Worm (Caenorhabditis elegans): ENCODE results near the gene npp-22.

npp-22 gene

DNA sequence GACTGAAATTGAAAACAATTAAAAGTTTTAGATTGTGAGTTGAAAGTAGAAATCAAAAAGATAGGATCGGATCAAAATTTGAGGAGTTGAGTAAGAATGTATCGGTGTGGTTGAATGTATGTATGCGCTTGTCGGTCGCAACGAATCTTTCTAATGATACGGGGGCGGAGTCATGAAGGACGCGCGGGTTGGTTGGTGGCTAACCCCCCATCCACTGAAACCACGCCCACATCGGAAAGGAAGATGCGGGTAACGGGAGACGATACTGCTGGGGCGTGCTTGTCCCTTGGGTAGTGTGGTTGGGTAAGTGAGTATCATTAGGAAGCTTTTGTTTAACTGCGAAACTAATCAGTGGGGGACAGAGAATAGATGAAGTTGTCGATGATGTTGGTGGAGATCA lies 27.9 kb downstream of the npp-22 start, which contains the start of gene ceh-32:
TSS of gene ceh-32 (minus strand) at position 2 of the 400 bp plus-strand sequence.
- peak; percentile 23 for TF ChIP-seq lin-14 (GFP tag; optimal IDR thresholded peaks at IDR 0.05)
- no peak for TF ChIP-seq mef-2 (tag; optimal IDR thresholded peaks at IDR 0.05)
- TF ChIP-seq ces-1 (GFP tag; optimal IDR thresholded peaks at IDR 0.05), result no peak

DNA sequence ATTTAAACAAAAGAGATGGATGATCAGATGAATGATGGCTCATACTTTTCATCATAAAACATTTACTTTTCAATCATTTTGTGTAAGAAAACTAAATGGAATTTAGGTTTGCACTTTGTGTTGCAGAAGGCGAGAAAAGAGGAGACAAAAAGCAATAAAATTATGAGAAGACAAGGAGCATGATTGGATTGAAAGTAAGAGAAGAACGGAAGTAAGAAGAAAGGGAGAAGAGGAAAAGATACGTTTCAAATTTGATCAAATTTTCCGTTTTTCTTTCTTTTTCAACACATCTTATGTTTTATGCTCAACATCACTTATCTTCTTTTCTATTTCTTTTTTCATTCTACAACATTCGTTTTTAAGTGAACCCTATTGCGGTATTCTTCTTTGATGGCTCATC lies 28.6 kb downstream of the npp-22 start:
- no peak for TF ChIP-seq sptf-1 (tag; optimal IDR thresholded peaks at IDR 0.05)
- no peak for TF ChIP-seq aly-2 (tag; optimal IDR thresholded peaks at IDR 0.05)
- TF ChIP-seq pax-3 (tag; optimal IDR thresholded peaks at IDR 0.05), result no peak
- no peak for TF ChIP-seq irx-1 (tag; optimal IDR thresholded peaks at IDR 0.05)
- no peak for TF ChIP-seq lir-3 (tag; optimal IDR thresholded peaks at IDR 0.05; ENCODE audit: poor library complexity)
- peak; percentile 84 for TF ChIP-seq fkh-10 (GFP tag; optimal IDR thresholded peaks at IDR 0.05)
- TF ChIP-seq lin-35 (GFP tag; optimal IDR thresholded peaks at IDR 0.05), result no peak
- peak; percentile 1 for TF ChIP-seq lin-14 (GFP tag; optimal IDR thresholded peaks at IDR 0.05)
- TF ChIP-seq blmp-1 (tag; optimal IDR thresholded peaks at IDR 0.05), result no peak

DNA sequence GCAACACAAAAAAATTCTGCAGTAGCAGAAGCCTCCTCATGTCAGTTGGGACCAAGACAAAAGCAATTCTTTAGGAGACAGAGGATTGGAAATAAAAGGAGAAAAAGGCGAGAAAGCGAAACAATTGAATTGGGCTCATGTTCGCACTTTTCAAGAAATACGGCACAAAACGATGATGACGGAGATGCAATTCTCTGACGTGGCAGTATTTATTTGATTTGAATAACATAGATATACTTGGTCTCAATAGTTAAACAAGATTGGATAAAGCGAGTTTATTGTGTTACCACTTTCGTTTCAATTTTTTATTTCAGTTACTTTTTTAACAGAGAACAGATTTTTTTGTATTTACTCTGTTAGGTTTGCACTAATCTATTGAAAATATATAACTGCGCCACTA lies 35.8 kb downstream of the npp-22 start:
- TF ChIP-seq skn-1 (tag; optimal IDR thresholded peaks at IDR 0.05), result no peak
- no peak for TF ChIP-seq vab-15 (tag; optimal IDR thresholded peaks at IDR 0.05)
- TF ChIP-seq fkh-10 (GFP tag; optimal IDR thresholded peaks at IDR 0.05), result peak; percentile 62
- TF ChIP-seq lin-14 (GFP tag; optimal IDR thresholded peaks at IDR 0.05), result peak; percentile 70

- TF ChIP-seq efl-1 (optimal IDR thresholded peaks at IDR 0.05) (no peak), efl-1 (GFP tag; optimal IDR thresholded peaks at IDR 0.05 in 1 of 2) (peak in 1 of 2 experiments; percentile 41), lin-39 (tag; optimal IDR thresholded peaks at IDR 0.05) (no peak)
These were observed 37.7 kb downstream of the npp-22 start, which contains the start of gene W05E10.5 for ce11 chrV:11695597-11695996. TSS of gene W05E10.5 (minus strand) at chrV:11695697.

ce11 chrV:11691553-11691952 lies 41.7 kb downstream of the npp-22 start, which contains the start of gene W05E10.1:
TSS of gene W05E10.1 (minus strand) at chrV:11691691.
- TF ChIP-seq efl-1 (optimal IDR thresholded peaks at IDR 0.05), result no peak
- peak in 1 of 2 experiments; percentile 53 for TF ChIP-seq efl-1 (GFP tag; optimal IDR thresholded peaks at IDR 0.05 in 1 of 2)
- no peak for TF ChIP-seq dsc-1 (tag; optimal IDR thresholded peaks at IDR 0.05)
- TF ChIP-seq fkh-10 (GFP tag; optimal IDR thresholded peaks at IDR 0.05), result no peak
- no peak for TF ChIP-seq mef-2 (tag; optimal IDR thresholded peaks at IDR 0.05)
- peak; percentile 55 for TF ChIP-seq elt-2 (tag; optimal IDR thresholded peaks at IDR 0.05)

DNA sequence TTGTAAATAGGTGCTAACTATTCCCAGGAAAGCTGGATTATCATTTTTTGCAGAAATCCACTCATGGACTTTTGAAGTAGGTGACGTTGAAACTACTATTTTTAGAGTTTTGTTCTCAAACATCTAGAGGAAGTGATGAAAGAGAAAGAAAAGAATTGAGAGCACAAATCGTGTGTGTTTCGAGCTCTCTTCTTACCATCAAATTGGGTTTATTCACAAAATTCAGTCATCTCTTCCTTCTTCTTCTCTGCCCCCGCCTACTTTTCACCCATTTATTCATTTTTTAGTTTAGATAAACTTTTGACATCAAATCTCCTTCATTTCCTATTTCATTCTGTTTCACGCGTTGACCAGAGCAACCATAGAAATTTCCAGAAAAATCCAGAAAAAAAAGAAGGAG lies 46.4 kb downstream of the npp-22 start, which contains the start of gene W05E10.2:
TSS of gene W05E10.2 (plus strand) at position 301 of the 400 bp plus-strand sequence.
- TF ChIP-seq lin-39 (tag; optimal IDR thresholded peaks at IDR 0.05) (no peak), egl-27 (tag; optimal IDR thresholded peaks at IDR 0.05) (no peak), unc-130 (tag; optimal IDR thresholded peaks at IDR 0.05) (no peak), skn-1 (tag; optimal IDR thresholded peaks at IDR 0.05) (no peak), lin-13 (GFP tag; optimal IDR thresholded peaks at IDR 0.05) (no peak), blmp-1 (tag; optimal IDR thresholded peaks at IDR 0.05) (no peak), xbp-1 (tag; optimal IDR thresholded peaks at IDR 0.05) (no peak), mep-1 (tag; optimal IDR thresholded peaks at IDR 0.05) (no peak), efl-1 (optimal IDR thresholded peaks at IDR 0.05) (no peak), efl-1 (GFP tag; optimal IDR thresholded peaks at IDR 0.05 in 1 of 2) (no peak), nhr-47 (tag; optimal IDR thresholded peaks at IDR 0.05) (no peak), hlh-17 (GFP tag; optimal IDR thresholded peaks at IDR 0.05; ENCODE audit: borderline replicate concordance) (no peak), sptf-1 (tag; optimal IDR thresholded peaks at IDR 0.05) (no peak), nhr-77 (tag; optimal IDR thresholded peaks at IDR 0.05) (no peak), C34B4.2 (tag; optimal IDR thresholded peaks at IDR 0.05) (no peak), C16A3.4 (tag; optimal IDR thresholded peaks at IDR 0.05) (no peak), nhr-12 (tag; optimal IDR thresholded peaks at IDR 0.05) (no peak), swsn-7 (tag; optimal IDR thresholded peaks at IDR 0.05) (no peak), efl-3 (GFP tag; optimal IDR thresholded peaks at IDR 0.05) (no peak), nhr-20 (tag; optimal IDR thresholded peaks at IDR 0.05) (no peak), nhr-28 (tag; optimal IDR thresholded peaks at IDR 0.05) (no peak), mdl-1 (tag; optimal IDR thresholded peaks at IDR 0.05) (no peak), fkh-10 (GFP tag; optimal IDR thresholded peaks at IDR 0.05) (peak; percentile 15), lin-14 (GFP tag; optimal IDR thresholded peaks at IDR 0.05) (peak; percentile 25), dsc-1 (tag; optimal IDR thresholded peaks at IDR 0.05) (peak; percentile 59), C04F5.9 (tag; optimal IDR thresholded peaks at IDR 0.05) (no peak), aly-2 (tag; optimal IDR thresholded peaks at IDR 0.05) (no peak)

Data from whole organism, L1 larva.